Fruit fly (Drosophila melanogaster): ENCODE measurements around the gene Orct2.

dm6 chr3R:24287157-24287556 is 14.3 kb downstream of the Orct2 start:
- TF ChIP-seq CG8478 (optimal IDR thresholded peaks at IDR 0.05): no peak
- no peak for TF ChIP-seq CTCF (optimal IDR thresholded peaks at IDR 0.05)
